Worm (Caenorhabditis elegans) whole organism, mixed stage, embryonic: ENCODE data around the gene ZK829.1.
A peak's percentile ranks its signal among the peaks of the same experiment; 100 is the strongest.

Experiments
- M03D4.4 ChIP-seq: sonication (generic microtip); optimal IDR thresholded peaks from 2 replicates; lab custom pipeline; 2017; ENCODE audit warnings: mild to moderate bottlenecking, missing genetic modification characterization, missing compliant biosample characterization
- bed-3 ChIP-seq: fragments of 200-800 bp; sonication (Bioruptor generic); optimal IDR thresholded peaks from 3 replicates; lab custom pipeline; 2018; ENCODE audit warnings: mild to moderate bottlenecking, missing genetic modification characterization, moderate library complexity, missing compliant biosample characterization
- blmp-1 ChIP-seq: fragments of 150-350 bp; optimal IDR thresholded peaks from 2 replicates; lab custom pipeline; 2014; ENCODE audit warnings: missing biosample characterization, missing genetic modification characterization
- ceh-39 ChIP-seq: fragments of 150-350 bp; optimal IDR thresholded peaks from 2 replicates; lab custom pipeline; 2014; ENCODE audit warnings: missing biosample characterization, missing genetic modification characterization
- ceh-43 ChIP-seq: fragments of 200-800 bp; sonication (Bioruptor generic); optimal IDR thresholded peaks from 2 replicates; lab custom pipeline; 2018; ENCODE audit warnings: mild to moderate bottlenecking, missing genetic modification characterization, moderate library complexity, missing compliant biosample characterization
- ceh-83 ChIP-seq: fragments of 200-800 bp; sonication (Bioruptor generic); optimal IDR thresholded peaks from 2 replicates; lab custom pipeline; 2018; ENCODE audit warnings: mild to moderate bottlenecking, missing genetic modification characterization, missing compliant biosample characterization
- ces-1 ChIP-seq: fragments of 150-350 bp; optimal IDR thresholded peaks from 2 replicates; lab custom pipeline; 2014; ENCODE audit warnings: missing biosample characterization, missing genetic modification reagents, missing genetic modification characterization
- cnd-1 ChIP-seq: fragments of 200-800 bp; sonication (Bioruptor generic); optimal IDR thresholded peaks from 2 replicates; lab custom pipeline; 2018; ENCODE audit warnings: mild to moderate bottlenecking, missing genetic modification characterization, missing compliant biosample characterization
- drap-1 ChIP-seq: fragments of 200-800 bp; sonication (Bioruptor generic); optimal IDR thresholded peaks from 3 replicates; lab custom pipeline; 2018; ENCODE audit warnings: mild to moderate bottlenecking, missing genetic modification characterization, missing compliant biosample characterization
- elt-1 ChIP-seq: sonication (generic microtip); optimal IDR thresholded peaks from 2 replicates; lab custom pipeline; 2017; ENCODE audit warnings: missing genetic modification characterization, mild to moderate bottlenecking, missing compliant biosample characterization, antibody characterized with exemption, moderate library complexity, borderline replicate concordance; ENCODE audit not compliant: insufficient read depth
- elt-3 ChIP-seq: fragments of 150-350 bp; optimal IDR thresholded peaks from 2 replicates; lab custom pipeline; 2014; ENCODE audit warnings: missing biosample characterization, missing genetic modification characterization
- flh-1 ChIP-seq: fragments of 200-800 bp; sonication (Bioruptor generic); optimal IDR thresholded peaks from 2 replicates; lab custom pipeline; 2018; ENCODE audit warnings: mild to moderate bottlenecking, missing genetic modification characterization, moderate library complexity, missing compliant biosample characterization
- ham-2 ChIP-seq: fragments of 200-800 bp; sonication (Bioruptor generic); optimal IDR thresholded peaks from 2 replicates; lab custom pipeline; 2018; ENCODE audit warnings: mild to moderate bottlenecking, missing genetic modification characterization, missing compliant biosample characterization
- hlh-1 ChIP-seq: fragments of 150-350 bp; optimal IDR thresholded peaks from 2 replicates; lab custom pipeline; 2014; ENCODE audit warnings: missing biosample characterization, missing genetic modification reagents, missing genetic modification characterization
- lin-13 ChIP-seq: fragments of 150-350 bp; optimal IDR thresholded peaks from 2 replicates; lab custom pipeline; 2014; ENCODE audit warnings: missing biosample characterization, missing genetic modification characterization
- lin-32 ChIP-seq: fragments of 200-800 bp; sonication (Bioruptor generic); optimal IDR thresholded peaks from 2 replicates; lab custom pipeline; 2018; ENCODE audit warnings: mild to moderate bottlenecking, missing genetic modification characterization, missing compliant biosample characterization
- lsy-2 ChIP-seq: fragments of 150-350 bp; optimal IDR thresholded peaks from 2 replicates; lab custom pipeline; 2014; ENCODE audit warnings: missing biosample characterization, missing genetic modification characterization
- mab-5 ChIP-seq: fragments of 150-350 bp; optimal IDR thresholded peaks from 2 replicates; lab custom pipeline; 2014; ENCODE audit warnings: missing biosample characterization, missing genetic modification characterization
- mep-1 ChIP-seq: fragments of 150-350 bp; optimal IDR thresholded peaks from 2 replicates; lab custom pipeline; 2017; ENCODE audit warnings: missing biosample characterization, missing genetic modification reagents, missing genetic modification characterization, inconsistent platforms
- mls-2 ChIP-seq: sonication (generic microtip); optimal IDR thresholded peaks from 2 replicates; lab custom pipeline; 2016; ENCODE audit warnings: mild to moderate bottlenecking, missing genetic modification characterization, moderate library complexity, missing compliant biosample characterization
- nhr-12 ChIP-seq: fragments of 150-350 bp; optimal IDR thresholded peaks from 2 replicates; lab custom pipeline; 2014; ENCODE audit warnings: missing biosample characterization, missing genetic modification characterization
- nhr-2 ChIP-seq: fragments of 150-350 bp; optimal IDR thresholded peaks from 2 replicates; lab custom pipeline; 2014; ENCODE audit warnings: missing biosample characterization, missing genetic modification characterization
- nhr-237 ChIP-seq: fragments of 150-350 bp; optimal IDR thresholded peaks from 2 replicates; lab custom pipeline; 2014; ENCODE audit warnings: missing biosample characterization, missing genetic modification characterization
- nhr-28 ChIP-seq: fragments of 150-350 bp; optimal IDR thresholded peaks from 2 replicates; lab custom pipeline; 2014; ENCODE audit warnings: missing biosample characterization, missing genetic modification characterization
- pha-4 ChIP-seq: fragments of 150-350 bp; optimal IDR thresholded peaks from 2 replicates; lab custom pipeline; 2018; ENCODE audit warnings: missing biosample characterization, missing genetic modification reagents, missing genetic modification characterization
- sem-2 ChIP-seq: fragments of 200-800 bp; sonication (Bioruptor generic); optimal IDR thresholded peaks from 2 replicates; lab custom pipeline; 2018; ENCODE audit warnings: mild to moderate bottlenecking, missing genetic modification characterization, missing compliant biosample characterization
- snpc-4 ChIP-seq: fragments of 150-350 bp; optimal IDR thresholded peaks from 2 replicates; lab custom pipeline; 2014; ENCODE audit warnings: missing biosample characterization, missing genetic modification characterization
- sptf-1 ChIP-seq: sonication (generic microtip); optimal IDR thresholded peaks from 2 replicates; lab custom pipeline; 2017; ENCODE audit warnings: mild to moderate bottlenecking, missing genetic modification characterization, moderate library complexity, missing compliant biosample characterization
- tbx-8 ChIP-seq: fragments of 200-800 bp; sonication (Bioruptor generic); optimal IDR thresholded peaks from 2 replicates; lab custom pipeline; 2018; ENCODE audit warnings: mild to moderate bottlenecking, missing genetic modification characterization, moderate library complexity, missing compliant biosample characterization
- unc-120 ChIP-seq: sonication (generic microtip); optimal IDR thresholded peaks from 2 replicates; lab custom pipeline; 2017; ENCODE audit warnings: missing genetic modification characterization, missing compliant biosample characterization; ENCODE audit not compliant: poor library complexity, severe bottlenecking
- unc-39 ChIP-seq: fragments of 150-350 bp; optimal IDR thresholded peaks from 2 replicates; lab custom pipeline; 2014; ENCODE audit warnings: missing biosample characterization, missing genetic modification characterization
- unc-62 ChIP-seq: fragments of 150-350 bp; optimal IDR thresholded peaks from 2 replicates; lab custom pipeline; 2014; ENCODE audit warnings: missing biosample characterization, missing genetic modification reagents, missing genetic modification characterization
- zip-8 ChIP-seq: fragments of 150-350 bp; optimal IDR thresholded peaks from 2 replicates; lab custom pipeline; 2014; ENCODE audit warnings: missing biosample characterization, missing genetic modification characterization
- ztf-11 ChIP-seq: fragments of 150-350 bp; optimal IDR thresholded peaks from 2 replicates; lab custom pipeline; 2014; ENCODE audit warnings: missing biosample characterization, missing genetic modification characterization

Gene ZK829.1

DNA sequence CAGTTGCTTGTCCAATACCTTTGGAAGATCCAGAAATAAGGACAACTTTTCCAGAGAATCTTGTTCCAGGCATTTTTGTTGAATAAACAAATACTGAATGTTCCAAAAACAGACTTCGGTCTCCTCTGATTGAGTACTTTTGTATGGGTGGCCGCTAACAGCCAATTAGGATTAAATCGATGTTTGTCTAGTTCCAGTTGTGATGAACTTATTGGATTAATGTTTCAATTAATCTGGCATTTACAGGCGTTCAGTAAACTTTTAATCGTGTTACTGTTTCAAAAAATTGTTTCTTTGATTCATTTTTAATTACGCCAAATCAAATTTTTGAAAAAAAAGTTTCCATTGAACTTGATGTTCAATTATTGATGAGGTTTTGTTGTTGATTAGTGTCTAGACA, at the start of gene ZK829.1:
TSS of gene ZK829.1 (minus strand) at position 101 of the 400 bp plus-strand sequence.
- TF ChIP-seq lin-32 (GFP tag; lab: Kevin White, UChicago) (no peak), sptf-1 (tag; lab: Kevin White, UChicago) (no peak), unc-120 (tag; lab: Kevin White, UChicago) (no peak), unc-39 (tag; lab: Kevin White, UChicago) (no peak)

- TF ChIP-seq lin-32 (GFP tag; lab: Kevin White, UChicago) (no peak), blmp-1 (tag; lab: Kevin White, UChicago) (no peak), unc-120 (tag; lab: Kevin White, UChicago) (no peak), drap-1 (GFP tag; lab: Kevin White, UChicago) (no peak), ceh-83 (GFP tag; lab: Kevin White, UChicago) (no peak), tbx-8 (GFP tag; lab: Kevin White, UChicago) (no peak), elt-3 (tag; lab: Kevin White, UChicago) (no peak), ces-1 (GFP tag; lab: Kevin White, UChicago) (no peak), sptf-1 (tag; lab: Kevin White, UChicago) (no peak), mep-1 (tag; lab: Kevin White, UChicago) (no peak), zip-8 (no peak), M03D4.4 (tag; lab: Kevin White, UChicago) (no peak), ceh-39 (tag; lab: Kevin White, UChicago) (no peak), bed-3 (GFP tag; lab: Kevin White, UChicago) (no peak), lsy-2 (tag; lab: Kevin White, UChicago) (no peak), snpc-4 (no peak), nhr-237 (tag; lab: Kevin White, UChicago) (no peak), ceh-43 (GFP tag; lab: Kevin White, UChicago) (no peak)
- TF ChIP-seq, all 35 proteins: peak for 0
Measured at ce11 chrIV:11986407-11986806, 44.2 kb upstream of the ZK829.1 start.

- TF ChIP-seq elt-1 (tag; lab: Kevin White, UChicago) (no peak), mls-2 (tag; lab: Kevin White, UChicago) (no peak), pha-4 (tag; lab: Kevin White, UChicago) (no peak), lin-32 (GFP tag; lab: Kevin White, UChicago) (no peak), unc-120 (tag; lab: Kevin White, UChicago) (no peak), ztf-11 (no peak), bed-3 (GFP tag; lab: Kevin White, UChicago) (no peak), drap-1 (GFP tag; lab: Kevin White, UChicago) (no peak)
Measured at ce11 chrIV:11970171-11970570, 28.0 kb upstream of the ZK829.1 start, which contains the start of gene ZK829.9. TSS of gene ZK829.9 (plus strand) at chrIV:11970534.

- TF ChIP-seq lsy-2 (tag; lab: Kevin White, UChicago) (no peak), ceh-43 (GFP tag; lab: Kevin White, UChicago) (no peak), pha-4 (tag; lab: Kevin White, UChicago) (no peak), ztf-11 (no peak), hlh-1 (tag; lab: Kevin White, UChicago) (no peak), ces-1 (GFP tag; lab: Kevin White, UChicago) (no peak)
Measured at ce11 chrIV:11965327-11965726, 23.1 kb upstream of the ZK829.1 start, which contains the start of gene srj-1. TSS of gene srj-1 (minus strand) at chrIV:11965427.

ce11 chrIV:11961485-11962255, 19.5 kb upstream of the ZK829.1 start, which contains the start of gene ZK829.7:
TSS of gene ZK829.7 (minus strand) at chrIV:11961535.
- TF ChIP-seq mab-5 (no peak), nhr-28 (tag; lab: Kevin White, UChicago) (no peak), hlh-1 (tag; lab: Kevin White, UChicago) (peak; percentile 20), unc-39 (tag; lab: Kevin White, UChicago) (no peak), elt-3 (tag; lab: Kevin White, UChicago) (no peak), bed-3 (GFP tag; lab: Kevin White, UChicago) (no peak), pha-4 (tag; lab: Kevin White, UChicago) (peak; percentile 81), mls-2 (tag; lab: Kevin White, UChicago) (no peak), sptf-1 (tag; lab: Kevin White, UChicago) (no peak), nhr-12 (tag; lab: Kevin White, UChicago) (no peak), nhr-2 (tag; lab: Kevin White, UChicago) (no peak), blmp-1 (tag; lab: Kevin White, UChicago) (no peak), zip-8 (no peak), tbx-8 (GFP tag; lab: Kevin White, UChicago) (no peak), cnd-1 (tag; lab: Kevin White, UChicago) (no peak), sem-2 (GFP tag; lab: Kevin White, UChicago) (no peak), unc-62 (no peak), drap-1 (GFP tag; lab: Kevin White, UChicago) (no peak), lsy-2 (tag; lab: Kevin White, UChicago) (peak; percentile 68), elt-1 (tag; lab: Kevin White, UChicago) (no peak), ces-1 (GFP tag; lab: Kevin White, UChicago) (peak; percentile 5), lin-13 (tag; lab: Kevin White, UChicago) (peak; percentile 58), lin-32 (GFP tag; lab: Kevin White, UChicago) (no peak), snpc-4 (no peak), ham-2 (GFP tag; lab: Kevin White, UChicago) (no peak), flh-1 (no peak), ceh-39 (tag; lab: Kevin White, UChicago) (peak; percentile 46), nhr-237 (tag; lab: Kevin White, UChicago) (peak; percentile 44), mep-1 (tag; lab: Kevin White, UChicago) (peak; percentile 44)
